Fruit fly (Drosophila melanogaster): Measurements from ENCODE around the gene TwdlY.

TwdlY gene

DNA sequence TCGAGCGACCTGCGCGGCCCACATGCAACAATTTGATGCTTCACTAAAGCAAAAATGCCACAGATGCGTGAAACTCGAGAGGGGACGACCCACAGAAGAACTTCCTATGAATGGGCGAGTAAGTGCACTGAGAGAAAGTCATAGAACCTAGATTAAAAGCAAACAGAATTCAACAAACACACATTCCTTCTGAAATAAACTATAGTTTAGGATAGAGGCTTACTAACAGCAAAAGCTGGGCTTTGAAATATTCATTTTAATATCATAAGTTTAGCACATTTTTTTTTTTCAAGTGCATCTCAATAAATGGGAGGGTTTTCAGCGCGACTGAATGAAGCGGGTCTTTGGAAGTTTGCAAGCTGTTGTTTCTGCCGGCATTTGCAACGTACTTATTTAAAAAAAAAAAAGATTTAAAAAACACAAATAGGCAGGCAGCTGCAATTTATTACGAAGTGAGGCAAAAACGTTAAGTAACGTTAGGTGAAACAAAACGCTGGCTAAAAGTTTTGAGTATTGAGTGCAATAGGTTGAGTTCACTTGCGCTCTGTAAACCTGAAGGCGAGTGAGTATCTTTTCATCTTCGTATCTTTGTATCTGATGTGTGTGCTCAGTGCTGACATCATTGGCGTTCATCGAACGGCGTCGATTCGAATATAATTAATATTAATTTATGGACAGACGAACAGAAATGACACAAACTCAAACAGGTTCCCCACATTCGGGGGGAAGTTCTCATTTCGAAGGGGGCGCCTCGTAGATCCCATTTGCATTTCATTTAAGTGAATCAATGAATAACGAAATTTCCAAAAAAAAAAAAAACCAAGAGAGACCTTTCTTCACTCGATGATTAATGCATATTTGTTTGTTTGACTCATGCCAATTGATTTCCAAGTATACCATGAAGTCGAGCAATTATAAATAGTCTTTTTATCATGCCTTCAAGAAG, 38.4 kb downstream of the TwdlY start (continued):
- TF ChIP-seq Fer3 (tag; optimal IDR thresholded peaks at IDR 0.05): peak; percentile 21
- TF ChIP-seq CG17829 (tag; optimal IDR thresholded peaks at IDR 0.05): peak; percentile 56
- peak; percentile 1 to 62 for TF ChIP-seq eve (GFP tag; optimal IDR thresholded peaks at IDR 0.05)
- no peak for TF ChIP-seq grau (tag; optimal IDR thresholded peaks at IDR 0.05)
- TF ChIP-seq disco-r (GFP tag; optimal IDR thresholded peaks at IDR 0.05): no peak
- TF ChIP-seq CG8281 (tag; optimal IDR thresholded peaks at IDR 0.05): no peak
- peak in 1 of 2 experiments; percentile 29 for TF ChIP-seq Hr78 (GFP tag; optimal IDR thresholded peaks at IDR 0.05)
- no peak for TF ChIP-seq CG17912 (GFP tag; optimal IDR thresholded peaks at IDR 0.05)
- TF ChIP-seq onecut (GFP tag; IDR thresholded peaks at IDR 0.05): peak; percentile 61
- no peak for TF ChIP-seq toy (GFP tag; IDR thresholded peaks at IDR 0.05)
- TF ChIP-seq sens (GFP tag): peak; percentile 96
- TF ChIP-seq Chrac-16 (GFP tag; optimal IDR thresholded peaks at IDR 0.05): peak; percentile 28
- TF ChIP-seq otp (GFP tag; IDR thresholded peaks at IDR 0.05): peak; percentile 77
- peak; percentile 25 for TF ChIP-seq nau (GFP tag; optimal IDR thresholded peaks at IDR 0.05)
- peak; percentile 12 for TF ChIP-seq fd102C (GFP tag; optimal IDR thresholded peaks at IDR 0.05)
- no peak for TF ChIP-seq aop (GFP tag; IDR thresholded peaks at IDR 0.05)
- TF ChIP-seq CG10979 (tag; optimal IDR thresholded peaks at IDR 0.05): peak; percentile 80
- TF ChIP-seq CG11504 (tag; optimal IDR thresholded peaks at IDR 0.05): peak; percentile 71
- TF ChIP-seq jumu (GFP tag; optimal IDR thresholded peaks at IDR 0.05): peak; percentile 75
- TF ChIP-seq kah (GFP tag; optimal IDR thresholded peaks at IDR 0.05): no peak
- peak; percentile 67; the same call in 2 of the 4 replicates for TF ChIP-seq chinmo (GFP tag; IDR thresholded peaks at IDR 0.05; ENCODE audit: partially characterized antibody)
- TF ChIP-seq Pdp1 (GFP tag; optimal IDR thresholded peaks at IDR 0.05): peak; percentile 60 to 66
- peak; percentile 1 for TF ChIP-seq stwl (tag; optimal IDR thresholded peaks at IDR 0.05)
- TF ChIP-seq Spps (tag; optimal IDR thresholded peaks at IDR 0.05): peak; percentile 66
- no peak for TF ChIP-seq CG4328 (GFP tag; optimal IDR thresholded peaks at IDR 0.05)
- no peak for TF ChIP-seq CTCF (GFP tag; optimal IDR thresholded peaks at IDR 0.05)
- TF ChIP-seq HmgZ (tag; optimal IDR thresholded peaks at IDR 0.05): no peak
- peak; percentile 43 for TF ChIP-seq MTF-1 (GFP tag; optimal IDR thresholded peaks at IDR 0.05; ENCODE audit: borderline replicate concordance)
- no peak for TF ChIP-seq GATAe (GFP tag; conservative IDR thresholded peaks at IDR 0.05)
- peak; percentile 1 for TF ChIP-seq ewg (GFP tag; optimal IDR thresholded peaks at IDR 0.05)
- no peak for TF ChIP-seq exex (tag; optimal IDR thresholded peaks at IDR 0.05)
- TF ChIP-seq lmd (GFP tag; IDR thresholded peaks at IDR 0.05): peak; percentile 65
- TF ChIP-seq al (GFP tag; IDR thresholded peaks at IDR 0.05): no peak
- TF ChIP-seq bigmax (GFP tag; optimal IDR thresholded peaks at IDR 0.05): no peak
- peak; percentile 36 for TF ChIP-seq Atf3 (GFP tag; optimal IDR thresholded peaks at IDR 0.05)
- peak; percentile 85 for TF ChIP-seq ara (GFP tag; IDR thresholded peaks at IDR 0.05)
- peak; percentile 16 for TF ChIP-seq Jarid2 (GFP tag; optimal IDR thresholded peaks at IDR 0.05)
- TF ChIP-seq CG1832 (GFP tag; optimal IDR thresholded peaks at IDR 0.05): no peak
- TF ChIP-seq CG12391 (tag; optimal IDR thresholded peaks at IDR 0.05): peak; percentile 34
- TF ChIP-seq NfI (GFP tag; optimal IDR thresholded peaks at IDR 0.05): no peak
- no peak for TF ChIP-seq CG4282 (GFP tag; optimal IDR thresholded peaks at IDR 0.05)
- no peak for TF ChIP-seq rib (GFP tag; IDR thresholded peaks at IDR 0.05)
- TF ChIP-seq gsb (GFP tag; IDR thresholded peaks at IDR 0.05): no peak
- TF ChIP-seq CG32772 (GFP tag; IDR thresholded peaks at IDR 0.05): peak; percentile 64; the same call in 1 of the 2 replicates
- no peak for TF ChIP-seq sug (tag; optimal IDR thresholded peaks at IDR 0.05)
- TF ChIP-seq CG10267 (tag; optimal IDR thresholded peaks at IDR 0.05): peak; percentile 62
- peak; percentile 10 for TF ChIP-seq Ets97D (GFP tag; optimal IDR thresholded peaks at IDR 0.05)
- TF ChIP-seq Sox100B (GFP tag; optimal IDR thresholded peaks at IDR 0.05): peak; percentile 12

All from whole organism, embryonic.